Worm (Caenorhabditis elegans): ENCODE measurements around the gene lin-14.
A peak's percentile ranks its signal among the peaks of the same experiment; 100 is the strongest.

lin-14 gene

DNA sequence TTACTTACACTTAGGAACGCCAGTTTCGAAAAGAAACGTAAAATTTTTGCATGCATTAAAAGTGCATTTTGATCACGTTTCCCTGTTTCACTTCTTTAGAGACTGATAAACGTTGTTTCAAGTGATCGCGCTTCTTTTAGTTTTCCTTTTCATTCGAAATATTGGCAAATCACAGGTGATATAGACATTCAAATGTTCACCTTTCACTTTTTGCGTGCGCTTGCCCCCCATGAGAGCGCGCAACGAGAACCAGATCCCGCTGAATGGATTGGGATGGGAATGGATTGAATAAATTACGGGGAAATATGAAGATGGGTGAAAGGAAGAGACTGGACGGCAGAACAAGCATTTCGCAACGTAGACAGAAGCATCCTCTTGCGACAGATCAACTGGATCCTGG lies 3.8 kb upstream of the lin-14 start:
- TF ChIP-seq W03F9.2 (tag; optimal IDR thresholded peaks at IDR 0.05) (no peak), dao-5 (tag; optimal IDR thresholded peaks at IDR 0.05) (no peak), him-1 (tag; optimal IDR thresholded peaks at IDR 0.05) (no peak)

DNA sequence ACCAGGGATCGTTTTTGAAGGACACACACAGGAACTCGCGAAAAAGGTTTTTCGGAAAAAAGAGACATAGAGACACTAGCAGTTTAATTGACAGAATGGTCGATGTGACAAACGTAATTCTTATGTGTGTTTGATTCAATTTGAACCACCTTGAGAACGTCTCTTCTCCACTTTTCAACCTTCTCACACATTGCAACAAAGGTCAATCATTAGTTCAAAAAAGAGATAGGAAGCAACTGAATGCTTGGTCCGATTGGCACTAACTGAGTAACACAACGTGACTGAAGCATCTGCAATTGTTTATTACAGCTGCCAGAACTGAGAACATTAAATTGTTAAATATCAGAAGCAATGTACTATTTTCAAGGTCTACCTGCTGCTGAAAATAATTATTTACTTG lies 3.2 kb upstream of the lin-14 start:
- no peak for TF ChIP-seq him-1 (tag; optimal IDR thresholded peaks at IDR 0.05)
- no peak for TF ChIP-seq dao-5 (tag; optimal IDR thresholded peaks at IDR 0.05)

DNA sequence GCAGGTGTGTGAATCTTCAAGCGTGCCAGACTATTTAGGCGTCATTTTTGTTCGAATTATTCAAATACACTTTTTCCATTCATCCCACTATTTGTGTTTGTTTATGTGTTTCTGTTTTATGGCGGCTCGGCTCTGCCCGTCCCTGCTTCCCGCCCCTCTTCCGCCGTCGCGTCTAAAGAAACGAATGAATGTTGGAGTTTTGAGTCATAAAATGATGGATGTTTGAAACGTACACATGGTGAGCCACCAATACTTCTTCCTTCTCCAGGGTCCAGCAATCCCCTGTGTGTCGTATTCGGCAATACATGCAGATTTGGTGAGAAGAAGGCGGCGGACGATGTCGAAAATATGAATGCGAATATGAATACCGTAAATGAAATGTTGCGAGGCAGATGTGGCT lies 2.4 kb upstream of the lin-14 start:
- TF ChIP-seq dao-5 (tag; optimal IDR thresholded peaks at IDR 0.05) (no peak), W03F9.2 (tag; optimal IDR thresholded peaks at IDR 0.05) (no peak), him-1 (tag; optimal IDR thresholded peaks at IDR 0.05) (no peak)

DNA sequence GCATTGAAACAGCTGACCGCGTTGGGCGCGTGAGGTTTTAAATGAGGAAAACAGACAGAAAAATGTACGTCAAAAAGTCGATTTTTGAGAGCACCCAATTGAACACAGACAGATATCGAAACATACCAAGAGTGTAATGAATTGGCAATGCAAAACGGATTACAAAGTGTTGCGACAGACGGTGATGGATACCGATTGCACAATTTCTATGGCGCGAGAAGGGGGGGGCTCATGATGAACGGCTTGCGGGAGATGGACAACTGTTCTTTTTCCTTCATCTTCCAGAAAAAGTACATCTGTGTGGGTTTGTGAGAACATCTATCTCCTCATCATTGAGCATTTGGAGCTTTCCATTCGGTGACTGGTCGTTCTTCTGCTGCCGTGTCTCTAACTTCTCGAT lies 1.8 kb upstream of the lin-14 start:
- TF ChIP-seq him-1 (tag; optimal IDR thresholded peaks at IDR 0.05) (no peak), W03F9.2 (tag; optimal IDR thresholded peaks at IDR 0.05) (no peak), dao-5 (tag; optimal IDR thresholded peaks at IDR 0.05) (no peak)

DNA sequence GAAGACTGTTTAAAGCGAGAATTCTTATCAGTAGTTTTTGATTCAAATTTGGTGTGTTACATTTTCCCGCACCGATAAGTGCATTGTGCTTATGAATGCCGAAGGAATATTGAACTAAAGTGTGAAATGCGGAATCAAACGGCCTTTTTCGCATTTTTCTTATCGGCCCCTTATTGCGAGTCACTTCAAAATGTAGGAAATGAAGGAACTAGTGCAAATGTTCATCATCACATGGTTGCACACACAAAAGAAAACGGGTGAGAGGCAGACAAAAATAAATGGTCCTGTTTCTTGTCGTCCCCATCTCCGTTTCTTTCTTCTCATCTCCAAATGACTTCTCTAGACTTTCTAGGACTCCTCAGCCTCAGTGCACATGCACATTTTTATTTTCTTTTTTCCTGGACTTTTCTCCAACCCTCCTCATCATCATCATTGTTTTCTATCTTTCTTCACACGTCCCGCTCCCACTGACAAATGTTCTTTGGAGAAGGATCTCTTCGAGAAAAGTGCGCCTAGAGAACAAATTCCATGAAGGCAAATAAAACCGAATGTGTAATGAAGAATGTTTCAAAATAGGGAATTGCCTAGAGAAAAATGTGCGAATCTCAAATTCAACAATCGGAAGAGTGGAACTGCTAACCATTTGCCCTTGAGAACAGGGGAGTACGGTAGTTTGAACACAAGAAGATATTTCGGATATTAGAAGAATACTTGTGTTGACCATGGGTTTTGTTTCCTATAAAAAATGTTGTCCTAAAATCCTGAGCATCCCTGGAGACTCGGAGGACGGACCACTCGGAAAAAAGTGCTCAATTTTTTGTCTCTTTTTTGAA lies 873 bp upstream of the lin-14 start:
- TF ChIP-seq dao-5 (tag; optimal IDR thresholded peaks at IDR 0.05) (no peak), W03F9.2 (tag; optimal IDR thresholded peaks at IDR 0.05) (no peak), him-1 (tag; optimal IDR thresholded peaks at IDR 0.05) (no peak)

DNA sequence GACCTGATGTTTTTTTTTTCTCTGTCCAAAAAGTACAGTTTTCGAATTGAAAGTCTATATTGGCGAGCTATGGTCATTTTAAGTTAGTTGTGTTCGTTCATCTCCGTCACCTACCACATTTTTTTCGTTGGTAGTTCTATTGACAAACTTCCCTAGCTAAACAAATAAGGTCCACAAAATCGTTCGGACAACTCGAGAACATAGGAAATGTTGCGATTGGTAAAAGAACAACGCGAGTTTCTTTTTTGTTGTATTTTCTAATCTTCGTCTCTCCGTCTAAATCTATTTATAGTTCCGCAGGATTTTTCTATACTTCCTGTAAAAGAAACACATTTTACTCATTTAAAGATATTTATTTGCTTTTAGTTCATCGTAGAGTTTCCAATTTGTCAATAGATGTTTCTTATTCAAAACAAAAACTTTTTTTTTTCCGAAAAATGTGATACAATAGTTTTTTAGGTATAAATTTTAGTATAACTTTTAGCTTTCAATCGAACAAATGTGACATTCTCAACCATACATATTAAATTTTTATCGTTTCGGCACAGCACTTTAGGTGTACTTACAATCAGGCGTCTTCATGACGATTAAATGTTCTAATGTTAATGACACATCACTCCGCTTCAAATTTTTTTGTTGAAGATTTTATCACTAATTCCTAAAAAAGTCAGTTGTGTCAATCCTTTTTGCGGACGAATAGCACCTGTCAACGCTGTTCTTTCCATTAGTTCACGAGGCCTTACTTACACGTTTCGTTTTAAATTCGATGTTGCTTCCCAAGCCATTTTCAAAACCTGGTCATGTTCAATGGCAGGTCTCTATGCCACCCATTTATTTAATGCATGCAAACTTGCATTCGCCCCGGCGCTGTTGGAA lies 1.3 kb downstream of the lin-14 start:
- no peak for TF ChIP-seq him-1 (tag; optimal IDR thresholded peaks at IDR 0.05)
- TF ChIP-seq W03F9.2 (tag; optimal IDR thresholded peaks at IDR 0.05), result no peak
- no peak for TF ChIP-seq dao-5 (tag; optimal IDR thresholded peaks at IDR 0.05)

DNA sequence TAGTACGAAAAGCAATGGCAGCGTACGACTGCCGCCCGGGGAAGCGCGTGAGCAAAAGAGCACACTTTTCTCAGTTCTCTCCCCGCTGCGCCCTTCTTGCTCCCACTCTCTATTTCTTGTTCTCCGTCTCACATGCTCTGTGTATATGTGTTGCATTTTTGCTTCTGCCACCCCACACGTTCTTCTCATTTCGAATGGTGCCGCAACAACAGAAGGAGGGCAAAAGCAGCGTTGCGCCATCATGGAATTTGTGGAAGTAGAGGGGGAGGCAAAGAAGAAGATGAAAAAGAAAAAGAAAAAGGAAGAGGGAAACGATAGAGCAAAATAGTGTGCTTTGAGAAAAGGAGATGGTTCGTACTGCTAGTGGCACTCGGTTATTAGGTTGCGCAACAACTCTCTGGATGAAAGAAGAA lies 2.0 kb downstream of the lin-14 start:
- TF ChIP-seq dao-5 (tag; optimal IDR thresholded peaks at IDR 0.05) (no peak), W03F9.2 (tag; optimal IDR thresholded peaks at IDR 0.05) (no peak), him-1 (tag; optimal IDR thresholded peaks at IDR 0.05) (peak; percentile 91)

DNA sequence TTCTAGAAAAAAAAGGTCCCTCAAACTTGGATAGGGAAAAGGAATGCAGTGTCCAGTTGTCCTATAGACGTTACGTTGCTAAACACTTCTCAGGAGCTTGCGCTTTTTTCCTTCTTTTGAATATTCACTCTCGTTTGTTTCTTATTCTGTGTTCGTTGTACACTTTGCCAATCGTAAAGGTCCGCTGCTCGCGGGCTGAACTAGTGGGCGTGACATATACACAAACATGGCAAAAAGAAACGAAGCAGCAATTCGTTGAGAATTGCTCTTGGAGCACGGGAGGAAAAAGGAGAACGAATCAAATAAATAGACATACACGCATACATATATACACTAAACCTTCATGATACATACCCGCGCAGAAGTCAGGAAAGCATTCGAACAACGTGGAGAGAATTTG lies 3.5 kb downstream of the lin-14 start:
- TF ChIP-seq him-1 (tag; optimal IDR thresholded peaks at IDR 0.05) (no peak), W03F9.2 (tag; optimal IDR thresholded peaks at IDR 0.05) (no peak), dao-5 (tag; optimal IDR thresholded peaks at IDR 0.05) (no peak)

DNA sequence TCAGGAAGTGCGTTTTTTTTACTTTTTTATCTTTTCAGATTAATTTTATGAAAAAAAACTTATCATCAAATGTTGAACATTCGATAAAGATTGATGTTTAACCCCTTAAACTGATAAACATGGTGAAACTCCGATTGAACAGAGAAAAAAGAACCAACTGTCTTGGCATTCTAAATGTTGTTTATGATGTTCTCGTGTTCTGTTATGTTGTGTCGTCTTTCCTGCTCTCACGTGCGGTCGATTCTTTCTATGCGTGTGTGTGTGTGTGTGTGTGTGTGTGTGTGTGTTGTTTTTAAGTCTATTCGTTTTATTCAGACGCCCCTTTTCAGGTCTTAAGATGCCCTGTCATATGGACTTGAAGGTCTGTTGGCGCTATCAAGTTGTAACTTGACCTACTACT lies 4.2 kb downstream of the lin-14 start:
- TF ChIP-seq dao-5 (tag; optimal IDR thresholded peaks at IDR 0.05) (no peak), W03F9.2 (tag; optimal IDR thresholded peaks at IDR 0.05) (peak; percentile 9), him-1 (tag; optimal IDR thresholded peaks at IDR 0.05) (no peak)

DNA sequence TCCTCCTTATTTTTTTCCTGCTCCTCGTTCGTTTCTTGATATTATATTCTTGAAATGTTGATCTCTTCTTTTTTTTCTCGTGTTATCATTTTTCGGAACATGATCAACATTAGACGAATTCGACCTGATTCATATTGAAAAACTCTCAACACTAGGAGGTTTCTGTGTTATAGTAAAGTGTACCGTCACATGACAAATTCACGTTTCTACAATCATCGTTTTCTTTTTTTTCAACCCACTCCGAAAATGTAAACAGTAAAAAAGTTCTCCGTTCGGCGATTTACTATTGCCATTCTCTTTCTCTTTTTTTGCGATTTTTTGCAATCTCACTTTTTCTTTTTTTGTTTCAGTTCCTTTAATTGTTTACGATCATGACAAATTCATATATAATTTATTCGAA lies 6.0 kb downstream of the lin-14 start:
- TF ChIP-seq him-1 (tag; optimal IDR thresholded peaks at IDR 0.05) (no peak), dao-5 (tag; optimal IDR thresholded peaks at IDR 0.05) (no peak), W03F9.2 (tag; optimal IDR thresholded peaks at IDR 0.05) (no peak)

DNA sequence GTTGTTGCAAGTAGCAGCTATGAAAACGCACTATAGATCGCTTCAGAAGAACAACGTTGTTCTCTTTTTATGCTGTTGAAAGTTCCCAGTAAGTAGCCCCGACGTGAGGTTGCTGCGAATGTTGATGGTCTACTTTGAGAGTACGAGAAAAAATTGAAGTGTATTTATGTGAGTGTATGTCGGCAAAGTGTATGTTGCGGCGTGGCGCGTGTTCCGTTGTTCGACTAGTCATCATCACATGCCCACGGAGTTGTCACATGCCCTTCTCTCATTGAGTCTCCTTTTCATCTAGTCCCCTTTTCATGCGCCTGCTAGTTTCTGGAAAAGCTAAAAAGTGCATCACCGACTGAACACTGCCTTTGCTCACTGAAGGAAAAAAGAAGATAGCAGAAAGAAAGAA lies 6.5 kb downstream of the lin-14 start:
- TF ChIP-seq him-1 (tag; optimal IDR thresholded peaks at IDR 0.05) (peak; percentile 66), W03F9.2 (tag; optimal IDR thresholded peaks at IDR 0.05) (no peak)

DNA sequence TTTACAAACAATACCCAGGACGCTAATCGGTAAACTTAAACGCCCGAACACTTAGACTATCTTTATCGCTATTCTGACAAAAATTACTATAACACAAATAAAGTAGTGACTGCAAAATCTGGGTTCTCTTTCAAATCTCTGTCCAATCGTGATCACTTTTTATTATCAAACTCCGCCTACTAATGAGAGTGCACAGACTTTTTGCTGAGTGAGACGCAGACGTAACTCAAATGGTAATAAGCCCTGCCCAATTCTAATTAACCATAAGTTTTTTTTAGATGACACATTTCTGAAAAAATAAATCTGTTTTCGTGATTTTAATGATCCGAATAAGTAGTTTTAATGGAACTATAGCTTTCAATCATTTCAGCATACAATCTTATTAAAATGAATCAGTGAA lies 7.0 kb downstream of the lin-14 start:
- TF ChIP-seq him-1 (tag; optimal IDR thresholded peaks at IDR 0.05), result no peak

DNA sequence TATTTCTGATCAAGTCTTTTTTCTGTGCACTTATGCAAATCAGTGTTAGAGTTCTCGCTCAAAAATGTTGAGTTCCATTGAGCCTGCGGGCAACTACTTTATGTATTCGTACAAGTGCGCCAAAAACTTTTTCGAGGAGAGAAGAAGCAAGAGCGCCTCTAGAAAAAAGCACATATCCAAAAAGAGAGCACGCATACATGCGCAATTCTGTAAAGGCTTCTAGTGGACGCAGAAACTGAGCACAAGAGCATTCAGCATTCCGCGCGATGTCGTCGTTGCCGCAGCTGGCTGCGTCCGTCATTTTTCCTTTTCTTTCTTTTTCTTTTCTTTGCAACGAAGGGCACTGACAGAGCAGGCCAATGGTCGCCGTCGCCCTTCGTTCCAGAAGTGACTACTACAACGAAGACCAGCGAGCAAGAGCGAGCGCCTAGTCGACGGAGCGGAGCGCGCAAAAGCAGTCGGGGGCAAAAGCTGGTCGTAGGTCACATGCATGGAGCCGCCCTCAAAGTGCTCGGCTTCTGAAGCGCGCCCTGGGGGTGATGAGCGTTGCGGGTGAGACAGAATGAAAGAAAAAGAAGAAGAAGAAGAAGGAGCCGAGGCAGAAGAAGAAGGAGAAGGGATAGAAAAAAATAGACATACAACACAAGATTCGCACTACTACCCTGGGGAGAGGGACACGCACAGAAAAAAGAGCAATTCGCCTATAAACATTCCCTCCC lies 7.8 kb downstream of the lin-14 start:
- TF ChIP-seq dao-5 (tag; optimal IDR thresholded peaks at IDR 0.05) (peak; percentile 19), him-1 (tag; optimal IDR thresholded peaks at IDR 0.05) (peak; percentile 93), W03F9.2 (tag; optimal IDR thresholded peaks at IDR 0.05) (peak; percentile 14)

DNA sequence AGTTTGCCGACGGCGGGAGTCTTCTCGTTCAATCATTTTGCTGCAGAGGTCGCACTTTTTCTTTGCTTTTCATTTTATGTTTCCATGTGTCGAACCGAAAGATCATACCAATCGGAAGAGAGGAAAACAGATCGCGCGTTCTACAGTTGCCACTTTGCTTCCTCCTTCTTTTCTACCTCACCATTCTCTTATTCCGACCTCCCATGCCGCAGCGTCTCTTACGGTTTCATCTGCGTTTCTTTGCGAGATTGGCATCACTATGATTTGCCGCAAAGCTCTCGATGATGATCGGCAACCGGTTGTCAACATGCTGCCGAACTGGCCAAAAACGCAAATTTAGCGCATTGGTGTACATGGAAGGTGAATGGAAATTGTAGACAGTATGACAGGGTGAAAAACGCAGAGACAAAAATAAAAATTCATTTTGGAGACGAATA lies 8.8 kb downstream of the lin-14 start:
- TF ChIP-seq dao-5 (tag; optimal IDR thresholded peaks at IDR 0.05), result no peak
- TF ChIP-seq W03F9.2 (tag; optimal IDR thresholded peaks at IDR 0.05), result no peak
- TF ChIP-seq him-1 (tag; optimal IDR thresholded peaks at IDR 0.05), result no peak
